Fruit fly (Drosophila melanogaster): ENCODE results near the gene Nrt.

The Nrt gene

dm6 chr3L:16779704-16780173 lies 13.9 kb downstream of the Nrt start, which contains the start of the genes mus302 and CG9705 (continued):
- no peak for TF ChIP-seq HLH3B (GFP tag; IDR thresholded peaks at IDR 0.05)
- peak; percentile 62 for TF ChIP-seq hbn (GFP tag; IDR thresholded peaks at IDR 0.05; ENCODE audit: partially characterized antibody)
- TF ChIP-seq dmrt11E (tag; optimal IDR thresholded peaks at IDR 0.05): peak; percentile 60
- TF ChIP-seq gsb (GFP tag; IDR thresholded peaks at IDR 0.05): no peak
- TF ChIP-seq pan (optimal IDR thresholded peaks at IDR 0.05): no peak
- no peak for TF ChIP-seq pan (GFP tag; optimal IDR thresholded peaks at IDR 0.05 in 1 of 2, IDR thresholded peaks at IDR 0.05 in 1 of 2)
- TF ChIP-seq CG4424 (GFP tag; optimal IDR thresholded peaks at IDR 0.05): peak; percentile 54
- TF ChIP-seq CG13287 (GFP tag; IDR thresholded peaks at IDR 0.05; ENCODE audit: partially characterized antibody): peak; percentile 72
- TF ChIP-seq CG17359 (tag; optimal IDR thresholded peaks at IDR 0.05): peak; percentile 49
- TF ChIP-seq Dbx (GFP tag; IDR thresholded peaks at IDR 0.05): 0 out of 3 replicates have a peak, but pooled peaks have one; percentile 23
- TF ChIP-seq CG2120 (GFP tag; optimal IDR thresholded peaks at IDR 0.05): peak; percentile 55
- TF ChIP-seq NfI (GFP tag; optimal IDR thresholded peaks at IDR 0.05): peak; percentile 38
- peak; percentile 10 for TF ChIP-seq YL-1 (GFP tag; optimal IDR thresholded peaks at IDR 0.05)
- TF ChIP-seq Vsx1 (GFP tag; optimal IDR thresholded peaks at IDR 0.05): no peak
- no peak for TF ChIP-seq Sox100B (GFP tag; optimal IDR thresholded peaks at IDR 0.05)
- peak; percentile 12 for TF ChIP-seq D19A (tag; optimal IDR thresholded peaks at IDR 0.05)
- TF ChIP-seq sim (GFP tag; IDR thresholded peaks at IDR 0.05): no peak
- 0 out of 2 replicates have a peak, but pooled peaks have one; percentile 15 for TF ChIP-seq CG7372 (GFP tag; IDR thresholded peaks at IDR 0.05)
- TF ChIP-seq Dip3 (GFP tag; optimal IDR thresholded peaks at IDR 0.05): peak; percentile 7
- TF ChIP-seq CG12219 (GFP tag; optimal IDR thresholded peaks at IDR 0.05): no peak
- TF ChIP-seq amos (GFP tag; IDR thresholded peaks at IDR 0.05; ENCODE audit: partially characterized antibody): peak; percentile 56
- TF ChIP-seq CG8388 (GFP tag; optimal IDR thresholded peaks at IDR 0.05): peak; percentile 46
- TF ChIP-seq org-1 (GFP tag; optimal IDR thresholded peaks at IDR 0.05): no peak
- TF ChIP-seq gem (tag; optimal IDR thresholded peaks at IDR 0.05): peak; percentile 79
- no peak for TF ChIP-seq ftz-f1 (GFP tag; optimal IDR thresholded peaks at IDR 0.05)
- TF ChIP-seq sqz (GFP tag; optimal IDR thresholded peaks at IDR 0.05): no peak
- TF ChIP-seq nerfin-1 (tag; optimal IDR thresholded peaks at IDR 0.05): peak; percentile 17
- TF ChIP-seq CG10147 (GFP tag; optimal IDR thresholded peaks at IDR 0.05): peak; percentile 3
- TF ChIP-seq tll (GFP tag; optimal IDR thresholded peaks at IDR 0.05): peak in 1 of 2 experiments; percentile 40
- TF ChIP-seq CG30403 (GFP tag; optimal IDR thresholded peaks at IDR 0.05): peak; percentile 81
- TF ChIP-seq ab (GFP tag; optimal IDR thresholded peaks at IDR 0.05): no peak
- TF ChIP-seq Rfx (GFP tag; IDR thresholded peaks at IDR 0.05): peak; percentile 68; the same call in 1 of the 2 replicates
- peak; percentile 11 for TF ChIP-seq sd (tag; optimal IDR thresholded peaks at IDR 0.05)
- TF ChIP-seq sob (GFP tag; IDR thresholded peaks at IDR 0.05): no peak
- TF ChIP-seq CG13775 (GFP tag; optimal IDR thresholded peaks at IDR 0.05): peak; percentile 63
- no peak for TF ChIP-seq Oaz (GFP tag; IDR thresholded peaks at IDR 0.05)
- no peak for TF ChIP-seq sc (optimal IDR thresholded peaks at IDR 0.05)
- TF ChIP-seq sc (GFP tag; optimal IDR thresholded peaks at IDR 0.05): no peak
- no peak for TF ChIP-seq peb (GFP tag; IDR thresholded peaks at IDR 0.05)
- no peak for TF ChIP-seq Sry-β (GFP tag; optimal IDR thresholded peaks at IDR 0.05)
- TF ChIP-seq CG15601 (tag; optimal IDR thresholded peaks at IDR 0.05): peak; percentile 36
- no peak for TF ChIP-seq CG7987 (GFP tag; optimal IDR thresholded peaks at IDR 0.05)
- no peak for TF ChIP-seq Neu2 (GFP tag; optimal IDR thresholded peaks at IDR 0.05; ENCODE audit: borderline replicate concordance)
- no peak for TF ChIP-seq CG10431 (GFP tag; optimal IDR thresholded peaks at IDR 0.05)
- 0 out of 2 replicates have a peak, but pooled peaks have one; percentile 18 for TF ChIP-seq CG6272 (GFP tag; IDR thresholded peaks at IDR 0.05)
- no peak for TF ChIP-seq disco-r (GFP tag; optimal IDR thresholded peaks at IDR 0.05)
- no peak for TF ChIP-seq gro (GFP tag; optimal IDR thresholded peaks at IDR 0.05)
- TF ChIP-seq CG3838 (GFP tag; optimal IDR thresholded peaks at IDR 0.05): no peak
- TF ChIP-seq CG10209 (GFP tag; optimal IDR thresholded peaks at IDR 0.05): peak; percentile 38
- TF ChIP-seq wor (GFP tag; IDR thresholded peaks at IDR 0.05): no peak

Data from whole organism, embryonic.